Worm (Caenorhabditis elegans): Measurements from ENCODE around the gene larp-1.

The larp-1 gene

DNA sequence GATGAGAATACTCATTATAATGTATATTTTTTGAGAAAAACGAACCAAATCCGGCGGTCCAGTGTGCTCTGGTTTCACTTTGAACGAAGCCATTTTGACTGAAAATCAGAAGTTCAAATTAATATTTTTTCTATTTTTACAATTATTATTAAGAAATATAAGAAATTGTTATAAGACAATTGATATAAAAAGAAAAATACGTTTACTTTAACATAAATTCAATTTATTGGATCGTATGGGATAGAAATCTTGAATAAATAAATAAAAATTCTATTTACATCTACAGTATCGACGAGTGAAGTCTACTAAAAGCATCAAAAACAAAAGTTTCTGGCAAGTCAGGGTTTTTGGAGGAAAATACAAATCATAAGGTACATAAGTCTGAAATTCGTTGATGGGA lies 57.2 kb downstream of the larp-1 start, which contains the start of gene C27F2.4:
Gene C27F2.4, minus strand, starts transcription at position 101 of the 400 bp plus-strand sequence.
- no peak for TF ChIP-seq F57A8.1 (GFP tag; optimal IDR thresholded peaks at IDR 0.05)
- no peak for TF ChIP-seq snpc-1.3 (tag; optimal IDR thresholded peaks at IDR 0.05; ENCODE audit: insufficient read depth)
- no peak for TF ChIP-seq die-1 (tag; optimal IDR thresholded peaks at IDR 0.05)
- TF ChIP-seq mxl-1 (tag; optimal IDR thresholded peaks at IDR 0.05) = no peak
- TF ChIP-seq attf-3 (GFP tag; conservative IDR thresholded peaks at IDR 0.05) = no peak
- no peak for TF ChIP-seq nhr-120 (GFP tag; IDR thresholded peaks at IDR 0.05)
- TF ChIP-seq D2030.7 (GFP tag; IDR thresholded peaks at IDR 0.05) = no peak
- TF ChIP-seq him-1 (tag; optimal IDR thresholded peaks at IDR 0.05) = no peak
- TF ChIP-seq lsy-27 (tag; optimal IDR thresholded peaks at IDR 0.05; ENCODE audit: borderline replicate concordance, insufficient read depth) = no peak
- no peak for TF ChIP-seq F37B4.10 (GFP tag; IDR thresholded peaks at IDR 0.05)
- no peak for TF ChIP-seq B0261.1 (tag; optimal IDR thresholded peaks at IDR 0.05)
- TF ChIP-seq sea-2 (GFP tag; IDR thresholded peaks at IDR 0.05) = no peak
- no peak for TF ChIP-seq ztf-26 (tag; optimal IDR thresholded peaks at IDR 0.05)
- TF ChIP-seq nhr-80 (tag; optimal IDR thresholded peaks at IDR 0.05) = no peak
- no peak for TF ChIP-seq nhr-90 (tag; optimal IDR thresholded peaks at IDR 0.05)
- TF ChIP-seq aptf-3 (GFP tag; IDR thresholded peaks at IDR 0.05) = no peak
- no peak for TF ChIP-seq Y53F4B.3 (GFP tag; IDR thresholded peaks at IDR 0.05)
- TF ChIP-seq hlh-26 (GFP tag; conservative IDR thresholded peaks at IDR 0.05) = no peak
- TF ChIP-seq mel-28 (tag; optimal IDR thresholded peaks at IDR 0.05; ENCODE audit: borderline replicate concordance) = no peak
